Fruit fly (Drosophila melanogaster) whole organism, embryonic: Measurements from ENCODE around the gene CG3662.

Experiments used
- Atf-2 ChIP-seq: fragments of 200-800 bp; sonication (Bioruptor generic); optimal IDR thresholded peaks from 2 replicates; lab custom pipeline; 2016; ENCODE audit warnings: missing biosample characterization, missing genetic modification characterization
- CG11247 ChIP-seq: fragments of 200-800 bp; sonication (Bioruptor generic); IDR thresholded peaks from 2 replicates; pipeline ENCODE4 v1.3.6; 2022; ENCODE audit warnings: missing biosample characterization, missing genetic modification characterization
- CG11696 ChIP-seq: fragments of 200-800 bp; sonication (Bioruptor generic); IDR thresholded peaks from 2 replicates; pipeline ENCODE4 v1.3.6; 2022; ENCODE audit warnings: missing biosample characterization, missing genetic modification characterization
- CG12155 ChIP-seq: fragments of 200-800 bp; sonication (Bioruptor generic); optimal IDR thresholded peaks from 3 replicates; lab custom pipeline; 2016; ENCODE audit warnings: missing biosample characterization, missing genetic modification characterization
- CG13296 ChIP-seq: fragments of 200-800 bp; sonication (Bioruptor generic); optimal IDR thresholded peaks from 3 replicates; lab custom pipeline; 2018; ENCODE audit warnings: missing biosample characterization, mild to moderate bottlenecking, missing genetic modification characterization
- CG17186 ChIP-seq: fragments of 200-800 bp; sonication (Bioruptor generic); optimal IDR thresholded peaks from 3 replicates; lab custom pipeline; 2017; ENCODE audit warnings: missing biosample characterization, missing genetic modification reagents, missing genetic modification characterization
- CG17385 ChIP-seq: fragments of 200-800 bp; sonication (Bioruptor generic); optimal IDR thresholded peaks from 3 replicates; lab custom pipeline; 2018; ENCODE audit warnings: missing biosample characterization, mild to moderate bottlenecking, missing genetic modification characterization
- CG18262 ChIP-seq: fragments of 200-800 bp; optimal IDR thresholded peaks from 3 replicates; lab custom pipeline; 2019; ENCODE audit warnings: missing biosample characterization, mild to moderate bottlenecking, missing genetic modification characterization, moderate library complexity
- CG18599 ChIP-seq: fragments of 200-800 bp; sonication (Bioruptor generic); optimal IDR thresholded peaks from 3 replicates; lab custom pipeline; 2017; ENCODE audit warnings: missing biosample characterization, missing genetic modification characterization, mild to moderate bottlenecking, moderate library complexity, missing genetic modification reagents
- CG2129 ChIP-seq: fragments of 200-800 bp; sonication (Bioruptor generic); IDR thresholded peaks from 2 replicates; pipeline ENCODE4 v1.3.6; 2022; ENCODE audit warnings: missing biosample characterization, missing genetic modification characterization; ENCODE audit not compliant: partially characterized antibody
- CG30431 ChIP-seq: fragments of 200-800 bp; sonication (Bioruptor generic); optimal IDR thresholded peaks from 2 replicates; lab custom pipeline; 2017; ENCODE audit warnings: missing biosample characterization, missing genetic modification characterization
- CG34376 ChIP-seq: fragments of 200-800 bp; sonication (Bioruptor generic); optimal IDR thresholded peaks from 2 replicates; lab custom pipeline; 2018; ENCODE audit warnings: missing biosample characterization, mild to moderate bottlenecking, missing genetic modification characterization
- CG34422 ChIP-seq: fragments of 200-800 bp; sonication (Bioruptor generic); IDR thresholded peaks from 3 replicates; pipeline ENCODE4 v1.3.6; 2022; ENCODE audit warnings: missing biosample characterization, missing genetic modification characterization
- CG4424 ChIP-seq: fragments of 200-800 bp; sonication (Bioruptor generic); optimal IDR thresholded peaks from 3 replicates; lab custom pipeline; 2016; ENCODE audit warnings: missing biosample characterization, missing genetic modification characterization
- CG4707 ChIP-seq: fragments of 200-800 bp; sonication (Bioruptor generic); optimal IDR thresholded peaks from 2 replicates; lab custom pipeline; 2018; ENCODE audit warnings: missing biosample characterization, mild to moderate bottlenecking, missing genetic modification characterization, moderate library complexity
- CG6175 ChIP-seq: fragments of 200-800 bp; sonication (Bioruptor generic); IDR thresholded peaks from 3 replicates; pipeline ENCODE4 v1.3.6; 2022; ENCODE audit warnings: missing biosample characterization, missing genetic modification characterization
- CG6689 ChIP-seq: fragments of 200-800 bp; sonication (Bioruptor generic); IDR thresholded peaks from 2 replicates; pipeline ENCODE4 v1.3.6; 2022; ENCODE audit warnings: missing biosample characterization, missing genetic modification characterization
- CG7928 ChIP-seq: fragments of 200-800 bp; sonication (Bioruptor generic); optimal IDR thresholded peaks from 2 replicates; lab custom pipeline; 2017; ENCODE audit warnings: missing biosample characterization, mild to moderate bottlenecking, missing genetic modification characterization
- CG8765 ChIP-seq: fragments of 200-800 bp; sonication (Bioruptor generic); IDR thresholded peaks from 2 replicates; pipeline ENCODE4 v1.3.6; 2022; ENCODE audit warnings: missing biosample characterization, missing genetic modification characterization
- CoRest ChIP-seq: fragments of 200-800 bp; sonication (Bioruptor generic); optimal IDR thresholded peaks from 3 replicates; lab custom pipeline; 2018; ENCODE audit warnings: missing biosample characterization, mild to moderate bottlenecking, missing genetic modification characterization, moderate library complexity
- D19A ChIP-seq: fragments of 200-800 bp; optimal IDR thresholded peaks from 3 replicates; lab custom pipeline; 2019; ENCODE audit warnings: missing biosample characterization, mild to moderate bottlenecking, missing genetic modification characterization, moderate library complexity
- Dip2 ChIP-seq: fragments of 200-800 bp; sonication (Bioruptor generic); IDR thresholded peaks from 2 replicates; pipeline ENCODE4 v1.3.6; 2022; ENCODE audit warnings: missing biosample characterization, missing genetic modification characterization
- Fer3 ChIP-seq: fragments of 200-800 bp; sonication (Bioruptor generic); optimal IDR thresholded peaks from 2 replicates; lab custom pipeline; 2018; ENCODE audit warnings: missing biosample characterization, mild to moderate bottlenecking, missing genetic modification characterization, moderate library complexity
- Gug ChIP-seq: fragments of 200-800 bp; sonication (Bioruptor generic); IDR thresholded peaks from 4 replicates; pipeline ENCODE4 v1.3.6; 2022; ENCODE audit warnings: missing biosample characterization, missing genetic modification characterization
- HHEX ChIP-seq: fragments of 200-800 bp; sonication (Bioruptor generic); optimal IDR thresholded peaks from 3 replicates; lab custom pipeline; 2017; ENCODE audit warnings: missing biosample characterization, mild to moderate bottlenecking, missing genetic modification characterization, missing genetic modification reagents
- MBD-R2 ChIP-seq: fragments of 200-800 bp; sonication (Bioruptor generic); IDR thresholded peaks from 2 replicates; pipeline ENCODE4 v1.3.6; 2022; ENCODE audit warnings: missing biosample characterization, missing genetic modification characterization
- Oaz ChIP-seq: fragments of 200-800 bp; sonication (Bioruptor generic); IDR thresholded peaks from 2 replicates; pipeline ENCODE4 v1.3.6; 2022; ENCODE audit warnings: missing biosample characterization, missing genetic modification characterization
- Sin3A ChIP-seq: fragments of >200 bp; optimal IDR thresholded peaks from 2 replicates; lab custom pipeline; 2018
- YL-1 ChIP-seq: fragments of 200-800 bp; sonication (Bioruptor generic); optimal IDR thresholded peaks from 3 replicates; lab custom pipeline; 2017; ENCODE audit warnings: missing biosample characterization, mild to moderate bottlenecking, missing genetic modification characterization
- cad ChIP-seq: fragments of >200 bp; optimal IDR thresholded peaks from 2 replicates; lab custom pipeline; 2017; ENCODE audit warnings: missing biosample characterization, missing genetic modification characterization
- chn ChIP-seq: fragments of 200-800 bp; sonication (Bioruptor generic); optimal IDR thresholded peaks from 2 replicates; lab custom pipeline; 2016; ENCODE audit warnings: missing biosample characterization, missing genetic modification characterization
- crc ChIP-seq: fragments of 200-800 bp; sonication (Bioruptor generic); optimal IDR thresholded peaks from 2 replicates; lab custom pipeline; 2016; ENCODE audit warnings: missing biosample characterization, missing genetic modification characterization
- croc ChIP-seq: fragments of 200-800 bp; sonication (Bioruptor generic); conservative IDR thresholded peaks from 3 replicates; pipeline ENCODE4 v1.3.6; 2022; ENCODE audit warnings: missing biosample characterization, missing genetic modification characterization
- dm ChIP-seq: fragments of 200-800 bp; sonication (Bioruptor generic); optimal IDR thresholded peaks from 3 replicates; lab custom pipeline; 2016; ENCODE audit warnings: missing biosample characterization, missing genetic modification characterization
- en ChIP-seq: fragments of 200-800 bp; sonication (Bioruptor generic); optimal IDR thresholded peaks from 2 replicates; lab custom pipeline; 2016; ENCODE audit warnings: missing biosample characterization, missing genetic modification characterization
- exex ChIP-seq: fragments of 200-800 bp; sonication (Bioruptor generic); optimal IDR thresholded peaks from 4 replicates; lab custom pipeline; 2018; ENCODE audit warnings: missing biosample characterization, mild to moderate bottlenecking, missing genetic modification characterization, moderate library complexity
- gsb ChIP-seq: fragments of 200-800 bp; sonication (Bioruptor generic); IDR thresholded peaks from 2 replicates; pipeline ENCODE4 v1.3.6; 2022; ENCODE audit warnings: missing biosample characterization, missing genetic modification characterization
- h ChIP-seq: fragments of >200 bp; optimal IDR thresholded peaks from 2 replicates; lab custom pipeline; 2017
- hkb ChIP-seq, 2 experiments: fragments of 200-800 bp in 1 of 2; fragments of >200 bp in 1 of 2; sonication (Bioruptor generic) in 1 of 2; IDR thresholded peaks in 1 of 2; optimal IDR thresholded peaks in 1 of 2; 2 replicates each; pipeline versions ENCODE4 v1.3.6 to Lab custom; 2017 to 2022; ENCODE audit warnings: missing biosample characterization in 1 of 2, missing genetic modification characterization in 1 of 2
- klu ChIP-seq: fragments of 200-800 bp; sonication (Bioruptor generic); IDR thresholded peaks from 2 replicates; pipeline ENCODE4 v1.3.6; 2022; ENCODE audit warnings: missing biosample characterization, missing genetic modification characterization
- knrl ChIP-seq: fragments of 200-800 bp; sonication (Bioruptor generic); IDR thresholded peaks from 3 replicates; pipeline ENCODE4 v1.3.6; 2022; ENCODE audit warnings: missing biosample characterization, missing genetic modification characterization; ENCODE audit not compliant: partially characterized antibody
- lola ChIP-seq, 3 experiments: fragments of >200 bp in 2 of 3; fragments of 200-800 bp in 1 of 3; sonication (Bioruptor generic) in 1 of 3; optimal IDR thresholded peaks; 2 replicates each; lab custom pipeline; 2017 to 2019; ENCODE audit warnings: missing biosample characterization in 3 of 3, missing genetic modification characterization in 3 of 3, mild to moderate bottlenecking in 1 of 3, moderate library complexity in 1 of 3
- mld ChIP-seq: fragments of 200-800 bp; sonication (Bioruptor generic); IDR thresholded peaks from 3 replicates; pipeline ENCODE4 v1.3.6; 2022; ENCODE audit warnings: missing biosample characterization, missing genetic modification characterization; ENCODE audit not compliant: partially characterized antibody
- nom ChIP-seq: fragments of 200-800 bp; sonication (Bioruptor generic); optimal IDR thresholded peaks from 2 replicates; lab custom pipeline; 2017; ENCODE audit warnings: missing biosample characterization, missing genetic modification characterization, mild to moderate bottlenecking, moderate library complexity, missing genetic modification reagents
- peb ChIP-seq: fragments of 200-800 bp; sonication (Bioruptor generic); IDR thresholded peaks from 2 replicates; pipeline ENCODE4 v1.3.6; 2022; ENCODE audit warnings: missing biosample characterization, missing genetic modification characterization
- sd ChIP-seq: fragments of 200-800 bp; sonication (Bioruptor generic); optimal IDR thresholded peaks from 3 replicates; lab custom pipeline; 2018; ENCODE audit warnings: missing biosample characterization, mild to moderate bottlenecking, missing genetic modification characterization, moderate library complexity
- toy ChIP-seq: fragments of 200-800 bp; sonication (Bioruptor generic); IDR thresholded peaks from 2 replicates; pipeline ENCODE4 v1.3.6; 2022; ENCODE audit warnings: missing biosample characterization, missing genetic modification characterization
- ttk ChIP-seq: fragments of 200-800 bp; sonication (Bioruptor generic); IDR thresholded peaks from 2 replicates; pipeline ENCODE4 v2.1.2; 2022; ENCODE audit warnings: missing biosample characterization, missing genetic modification characterization
- unc-4 ChIP-seq: fragments of 200-800 bp; sonication (Bioruptor generic); IDR thresholded peaks from 2 replicates; pipeline ENCODE4 v1.3.6; 2022; ENCODE audit warnings: missing biosample characterization, missing genetic modification characterization; ENCODE audit not compliant: partially characterized antibody

Gene CG3662

dm6 chr2L:866950-867744, 46.1 kb downstream of the CG3662 start:
- peak; percentile 75 for TF ChIP-seq dm (GFP tag; lab: Kevin White, UChicago)
- peak; percentile 62 for TF ChIP-seq nom (GFP tag; lab: Kevin White, UChicago)
- TF ChIP-seq CG4707 (GFP tag; lab: Kevin White, UChicago) = peak; percentile 81
- peak; percentile 88 for TF ChIP-seq CG18262 (tag; lab: Kevin White, UChicago)
- TF ChIP-seq D19A (tag; lab: Kevin White, UChicago) = peak; percentile 80
- peak; percentile 88 for TF ChIP-seq klu (GFP tag; lab: Robert Waterston, UW)
- TF ChIP-seq CG11696 (GFP tag; lab: Robert Waterston, UW) = peak; percentile 88
- peak; percentile 69 for TF ChIP-seq exex (tag; lab: Kevin White, UChicago)
- peak; percentile 93 for TF ChIP-seq CG13296
- TF ChIP-seq cad = no peak
- peak; percentile 87 for TF ChIP-seq Atf-2 (GFP tag; lab: Kevin White, UChicago)
- TF ChIP-seq CG17385 (GFP tag; lab: Kevin White, UChicago) = peak; percentile 85
- TF ChIP-seq CoRest (tag; lab: Kevin White, UChicago) = peak; percentile 94
- TF ChIP-seq Fer3 (tag; lab: Kevin White, UChicago) = peak; percentile 95
- TF ChIP-seq gsb = peak; percentile 94
- peak; percentile 81 for TF ChIP-seq CG30431
- TF ChIP-seq croc (GFP tag; lab: Robert Waterston, UW) = peak; percentile 85
- peak; percentile 92 for TF ChIP-seq CG6175 (GFP tag; lab: Robert Waterston, UW)
- peak; percentile 95 for TF ChIP-seq CG11247 (GFP tag; lab: Robert Waterston, UW)
- TF ChIP-seq en (GFP tag; lab: Kevin White, UChicago) = peak; percentile 73
- TF ChIP-seq chn = peak; percentile 85
- peak; percentile 2 for TF ChIP-seq CG17186 (GFP tag; lab: Kevin White, UChicago)
- no peak for TF ChIP-seq h (lab: Kevin White, UChicago)
- TF ChIP-seq Oaz = peak; percentile 93
- peak; percentile 90 for TF ChIP-seq ttk (GFP tag; lab: Robert Waterston, UW)
- TF ChIP-seq MBD-R2 (GFP tag; lab: Robert Waterston, UW) = peak; percentile 92
- peak in 1 of 3 experiments; percentile 87 for TF ChIP-seq lola (GFP tag; optimal IDR thresholded peaks at IDR 0.05; lab: Kevin White, UChicago)
- TF ChIP-seq Gug = peak; percentile 91
- no peak for TF ChIP-seq Sin3A (lab: Kevin White, UChicago)
- peak; percentile 91 for TF ChIP-seq CG8765 (GFP tag; lab: Robert Waterston, UW)
- peak; percentile 93 for TF ChIP-seq CG18599 (GFP tag; lab: Kevin White, UChicago)
- TF ChIP-seq YL-1 (GFP tag; lab: Kevin White, UChicago) = peak; percentile 70
- peak; percentile 90 for TF ChIP-seq toy (GFP tag; lab: Robert Waterston, UW)
- TF ChIP-seq HHEX (GFP tag; lab: Kevin White, UChicago) = peak; percentile 84
- TF ChIP-seq mld (GFP tag; lab: Robert Waterston, UW) = 0 out of 3 replicates have a peak, but pooled peaks have one; percentile 43
- peak; percentile 85 for TF ChIP-seq CG34376 (GFP tag; lab: Kevin White, UChicago)
- peak; percentile 99 for TF ChIP-seq sd (tag; lab: Kevin White, UChicago)
- peak; percentile 91 for TF ChIP-seq CG4424
- TF ChIP-seq CG6689 (GFP tag; lab: Robert Waterston, UW) = peak; percentile 93
- peak; percentile 95 for TF ChIP-seq CG34422 (GFP tag; lab: Robert Waterston, UW)
- TF ChIP-seq CG2129 (GFP tag; lab: Robert Waterston, UW) = no peak
- peak; percentile 74 for TF ChIP-seq crc (GFP tag; lab: Kevin White, UChicago)
- TF ChIP-seq peb (GFP tag; lab: Robert Waterston, UW) = peak; percentile 91
- no peak for TF ChIP-seq hkb (optimal IDR thresholded peaks at IDR 0.05; lab: Kevin White, UChicago)
- peak; percentile 96 for TF ChIP-seq hkb (GFP tag; IDR thresholded peaks at IDR 0.05; lab: Robert Waterston, UW)
- TF ChIP-seq Dip2 (GFP tag; lab: Robert Waterston, UW) = peak; percentile 47; the same call in 1 of the 2 replicates
- TF ChIP-seq CG12155 (GFP tag; lab: Kevin White, UChicago) = peak; percentile 89
- no peak for TF ChIP-seq unc-4 (GFP tag; lab: Robert Waterston, UW)
- peak; percentile 65 for TF ChIP-seq CG7928 (GFP tag; lab: Kevin White, UChicago)
- TF ChIP-seq knrl (GFP tag; lab: Robert Waterston, UW) = peak; percentile 46; the same call in 1 of the 3 replicates
